Worm (Caenorhabditis elegans) whole organism, L3 larva: ENCODE data around the gene T20F7.3.
A peak's percentile ranks its signal among the peaks of the same experiment; 100 is the strongest.

ENCODE experiments used
- elt-3 ChIP-seq, 3 experiments: fragments of 150-350 bp in 1 of 3; sonication (generic microtip) in 2 of 3; optimal IDR thresholded peaks; 2 replicates in 2 of 3; 4 replicates in 1 of 3; lab custom pipeline; 2014 to 2017; ENCODE audit warnings: missing biosample characterization in 3 of 3, missing genetic modification characterization in 3 of 3
- fos-1 ChIP-seq: fragments of 150-350 bp; optimal IDR thresholded peaks from 2 replicates; lab custom pipeline; 2014; ENCODE audit warnings: missing biosample characterization, missing genetic modification characterization
- hmg-11 ChIP-seq: sonication (generic microtip); optimal IDR thresholded peaks from 2 replicates; lab custom pipeline; 2016; ENCODE audit warnings: missing genetic modification characterization, missing compliant biosample characterization
- nhr-11 ChIP-seq: fragments of 150-350 bp; optimal IDR thresholded peaks from 2 replicates; lab custom pipeline; 2014; ENCODE audit warnings: missing biosample characterization, missing genetic modification characterization
- nhr-76 ChIP-seq: fragments of 150-350 bp; sonication (generic microtip); optimal IDR thresholded peaks from 5 replicates; lab custom pipeline; 2014; ENCODE audit warnings: missing biosample characterization, missing genetic modification characterization
- nhr-77 ChIP-seq: fragments of 150-350 bp; optimal IDR thresholded peaks from 2 replicates; lab custom pipeline; 2014; ENCODE audit warnings: missing biosample characterization, missing genetic modification characterization
- pha-4 ChIP-seq: fragments of 150-350 bp; optimal IDR thresholded peaks from 2 replicates; lab custom pipeline; 2014; ENCODE audit warnings: missing biosample characterization, missing genetic modification reagents, missing genetic modification characterization
- skn-1 ChIP-seq: fragments of 150-350 bp; optimal IDR thresholded peaks from 2 replicates; lab custom pipeline; 2014; ENCODE audit warnings: missing biosample characterization, missing genetic modification characterization

- TF ChIP-seq nhr-11 = no peak
- TF ChIP-seq nhr-76 = no peak
- TF ChIP-seq hmg-11 (tag; lab: Kevin White, UChicago) = peak; percentile 92
- no peak for TF ChIP-seq fos-1
- TF ChIP-seq elt-3 (tag; optimal IDR thresholded peaks at IDR 0.05; lab: Kevin White, UChicago) = no peak
- no peak for TF ChIP-seq nhr-77
- peak; percentile 84 for TF ChIP-seq pha-4 (tag; lab: Kevin White, UChicago)
- no peak for TF ChIP-seq skn-1 (tag; lab: Kevin White, UChicago)
Measured at ce11 chrX:16872446-16872962, 12.3 kb downstream of the T20F7.3 start, which contains the start of gene T20F7.1.
